Fruit fly (Drosophila melanogaster) whole organism, embryonic: ENCODE measurements around the gene Atg5.

ENCODE experiments used
- CG30020 ChIP-seq: fragments of 200-800 bp; optimal IDR thresholded peaks from 2 replicates; lab custom pipeline; 2019; ENCODE audit warnings: missing biosample characterization, mild to moderate bottlenecking, missing genetic modification characterization, moderate library complexity
- CG6854 ChIP-seq: fragments of 200-800 bp; sonication (Bioruptor generic); optimal IDR thresholded peaks from 3 replicates; lab custom pipeline; 2017; ENCODE audit warnings: missing biosample characterization, mild to moderate bottlenecking, missing genetic modification characterization
- CG7556 ChIP-seq: fragments of 200-800 bp; sonication (Bioruptor generic); optimal IDR thresholded peaks from 2 replicates; lab custom pipeline; 2017; ENCODE audit warnings: missing biosample characterization, mild to moderate bottlenecking, missing genetic modification characterization
- H2.0 ChIP-seq: fragments of 200-800 bp; sonication (Bioruptor generic); IDR thresholded peaks from 2 replicates; pipeline ENCODE4 v1.3.6; 2022; ENCODE audit warnings: missing biosample characterization, missing genetic modification characterization
- Tbp ChIP-seq: fragments of >200 bp; optimal IDR thresholded peaks from 2 replicates; lab custom pipeline; 2018; ENCODE audit warnings: missing biosample characterization, missing genetic modification characterization
- otp ChIP-seq: fragments of 200-800 bp; sonication (Bioruptor generic); IDR thresholded peaks from 3 replicates; pipeline ENCODE4, ENCODE4 v1.3.6; 2022; ENCODE audit warnings: missing biosample characterization, missing genetic modification characterization
- unpg ChIP-seq: fragments of 200-800 bp; sonication (Bioruptor generic); optimal IDR thresholded peaks from 3 replicates; lab custom pipeline; 2018; ENCODE audit warnings: missing biosample characterization, mild to moderate bottlenecking, missing genetic modification characterization, moderate library complexity
- z ChIP-seq: fragments of 200-800 bp; sonication (Bioruptor generic); IDR thresholded peaks from 3 replicates; pipeline ENCODE4 v1.3.6; 2022; ENCODE audit warnings: missing biosample characterization, missing genetic modification characterization

DNA sequence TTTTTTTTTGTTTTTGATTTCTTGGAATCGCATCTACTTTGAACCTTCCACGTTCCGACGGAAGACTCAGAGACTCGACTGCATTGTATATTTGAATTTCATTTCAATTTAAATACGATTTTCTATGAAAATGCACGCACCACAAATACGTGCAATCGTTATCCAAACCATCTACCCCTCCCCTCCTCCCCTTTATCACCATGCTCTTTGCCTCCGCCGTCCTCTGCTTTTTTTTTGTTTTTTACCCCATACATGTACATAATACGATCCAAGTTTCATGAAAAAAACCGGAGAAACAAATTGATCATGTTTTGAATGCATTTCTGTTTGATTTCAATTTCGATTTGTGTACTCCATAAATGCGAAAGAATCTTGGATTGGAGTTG lies 3.9 kb downstream of the Atg5 start:
- TF ChIP-seq CG6854 (GFP tag; lab: Kevin White, UChicago), result no peak
- TF ChIP-seq z (GFP tag; lab: Robert Waterston, UW), result no peak
- no peak for TF ChIP-seq CG30020
- TF ChIP-seq Tbp (GFP tag; lab: Kevin White, UChicago), result no peak
- TF ChIP-seq unpg (GFP tag; lab: Kevin White, UChicago), result no peak
- no peak for TF ChIP-seq otp (GFP tag; lab: Robert Waterston, UW)
- TF ChIP-seq H2.0 (GFP tag; lab: Robert Waterston, UW), result no peak
- TF ChIP-seq CG7556 (GFP tag; lab: Kevin White, UChicago), result no peak
